Worm (Caenorhabditis elegans) whole organism, mixed stage, embryonic: ENCODE measurements around the gene tbx-8.

Experiments used
- mep-1 ChIP-seq: fragments of 150-350 bp; optimal IDR thresholded peaks from 2 replicates; lab custom pipeline; 2017; ENCODE audit warnings: missing biosample characterization, missing genetic modification reagents, missing genetic modification characterization, inconsistent platforms
- nhr-12 ChIP-seq: fragments of 150-350 bp; optimal IDR thresholded peaks from 2 replicates; lab custom pipeline; 2014; ENCODE audit warnings: missing biosample characterization, missing genetic modification characterization

DNA sequence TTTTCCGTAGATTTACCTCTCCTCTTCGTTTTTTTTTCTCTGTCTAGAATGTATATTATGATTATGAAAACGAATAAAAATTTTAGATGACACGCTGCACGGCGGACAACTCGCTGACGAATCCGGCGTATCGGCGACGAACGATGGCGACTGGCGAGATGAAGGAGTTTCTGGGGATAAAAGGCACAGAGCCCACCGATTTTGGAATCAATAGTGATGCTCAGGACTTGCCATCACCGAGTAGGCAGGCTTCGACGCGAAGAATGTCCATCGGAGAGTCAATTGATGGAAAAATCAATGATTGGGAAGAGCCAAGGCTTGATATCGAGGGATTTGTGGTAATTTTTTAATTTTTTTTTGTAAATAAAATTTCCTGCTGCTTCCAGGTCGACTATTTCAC, 12.1 kb upstream of the tbx-8 start, which contains the start of gene ced-9:
- TF ChIP-seq mep-1 (tag; lab: Kevin White, UChicago) (no peak), nhr-12 (no peak)
